Worm (Caenorhabditis elegans) whole organism, L3 larva: Measurements from ENCODE around the gene igeg-2.

Experiments used
- R02D3.7 ChIP-seq: fragments of 150-350 bp; optimal IDR thresholded peaks from 2 replicates; lab custom pipeline; 2014; ENCODE audit warnings: missing biosample characterization, missing genetic modification characterization
- ZK546.5 ChIP-seq: sonication (generic microtip); optimal IDR thresholded peaks from 2 replicates; lab custom pipeline; 2017; ENCODE audit warnings: missing biosample characterization, missing genetic modification characterization
- aly-2 ChIP-seq: fragments of 150-350 bp; optimal IDR thresholded peaks from 2 replicates; lab custom pipeline; 2014; ENCODE audit warnings: missing biosample characterization, missing genetic modification characterization
- ama-1 ChIP-seq: fragments of 150-350 bp; optimal IDR thresholded peaks from 2 replicates; lab custom pipeline; 2018
- ceh-28 ChIP-seq: fragments of 150-350 bp; optimal IDR thresholded peaks from 2 replicates; lab custom pipeline; 2014; ENCODE audit warnings: missing biosample characterization, missing genetic modification reagents, missing genetic modification characterization
- ceh-82 ChIP-seq: fragments of 150-350 bp; optimal IDR thresholded peaks from 2 replicates; lab custom pipeline; 2014; ENCODE audit warnings: missing biosample characterization, missing genetic modification characterization
- ceh-9 ChIP-seq: sonication (generic microtip); optimal IDR thresholded peaks from 2 replicates; lab custom pipeline; 2018; ENCODE audit warnings: missing biosample characterization, missing genetic modification characterization
- daf-12 ChIP-seq: fragments of 150-350 bp; optimal IDR thresholded peaks from 2 replicates; lab custom pipeline; 2014; ENCODE audit warnings: missing biosample characterization, missing genetic modification reagents, missing genetic modification characterization
- egl-27 ChIP-seq: sonication (generic microtip); optimal IDR thresholded peaks from 4 replicates; lab custom pipeline; 2017; ENCODE audit warnings: missing biosample characterization, missing genetic modification reagents, missing genetic modification characterization
- egl-5 ChIP-seq: fragments of 150-350 bp; optimal IDR thresholded peaks from 2 replicates; lab custom pipeline; 2017; ENCODE audit warnings: missing biosample characterization, missing genetic modification reagents, missing genetic modification characterization, inconsistent platforms
- elt-1 ChIP-seq: fragments of 150-350 bp; optimal IDR thresholded peaks from 2 replicates; lab custom pipeline; 2014; ENCODE audit warnings: missing biosample characterization, missing genetic modification characterization
- elt-2 ChIP-seq: sonication (generic microtip); optimal IDR thresholded peaks from 2 replicates; lab custom pipeline; 2016; ENCODE audit warnings: missing genetic modification reagents, mild to moderate bottlenecking, missing genetic modification characterization, missing compliant biosample characterization
- elt-3 ChIP-seq, 3 experiments: fragments of 150-350 bp in 1 of 3; sonication (generic microtip) in 2 of 3; optimal IDR thresholded peaks; 2 replicates in 2 of 3; 4 replicates in 1 of 3; lab custom pipeline; 2014 to 2017; ENCODE audit warnings: missing biosample characterization in 3 of 3, missing genetic modification characterization in 3 of 3
- eor-1 ChIP-seq, 2 experiments: fragments of 150-350 bp; optimal IDR thresholded peaks; 2 replicates each; lab custom pipeline; 2014 to 2018; ENCODE audit warnings: missing biosample characterization in 2 of 2, missing genetic modification characterization in 2 of 2
- fos-1 ChIP-seq: fragments of 150-350 bp; optimal IDR thresholded peaks from 2 replicates; lab custom pipeline; 2014; ENCODE audit warnings: missing biosample characterization, missing genetic modification characterization
- hmg-11 ChIP-seq: sonication (generic microtip); optimal IDR thresholded peaks from 2 replicates; lab custom pipeline; 2016; ENCODE audit warnings: missing genetic modification characterization, missing compliant biosample characterization
- jun-1 ChIP-seq: fragments of 150-350 bp; optimal IDR thresholded peaks from 2 replicates; lab custom pipeline; 2014; ENCODE audit warnings: missing biosample characterization, missing genetic modification reagents, missing genetic modification characterization
- lin-15B ChIP-seq: fragments of 150-350 bp; optimal IDR thresholded peaks from 2 replicates; lab custom pipeline; 2014; ENCODE audit warnings: missing biosample characterization, missing genetic modification characterization
- lin-39 ChIP-seq: fragments of 150-350 bp; optimal IDR thresholded peaks from 2 replicates; lab custom pipeline; 2018; ENCODE audit warnings: missing biosample characterization, missing genetic modification reagents, missing genetic modification characterization
- lsy-12 ChIP-seq: sonication (generic microtip); optimal IDR thresholded peaks from 2 replicates; lab custom pipeline; 2016; ENCODE audit warnings: mild to moderate bottlenecking, missing genetic modification characterization, missing compliant biosample characterization
- mdl-1 ChIP-seq: fragments of 150-350 bp; optimal IDR thresholded peaks from 2 replicates; lab custom pipeline; 2014; ENCODE audit warnings: missing biosample characterization, missing genetic modification characterization
- mml-1 ChIP-seq: fragments of 150-350 bp; sonication (generic microtip); optimal IDR thresholded peaks from 3 replicates; lab custom pipeline; 2014; ENCODE audit warnings: missing biosample characterization, missing genetic modification characterization
- nfya-1 ChIP-seq: sonication (generic microtip); optimal IDR thresholded peaks from 2 replicates; lab custom pipeline; 2017; ENCODE audit warnings: missing genetic modification characterization, mild to moderate bottlenecking, missing compliant biosample characterization, antibody characterized with exemption, moderate library complexity; ENCODE audit not compliant: insufficient read depth
- nhr-11 ChIP-seq: fragments of 150-350 bp; optimal IDR thresholded peaks from 2 replicates; lab custom pipeline; 2014; ENCODE audit warnings: missing biosample characterization, missing genetic modification characterization
- nhr-12 ChIP-seq: fragments of 150-350 bp; optimal IDR thresholded peaks from 2 replicates; lab custom pipeline; 2014; ENCODE audit warnings: missing biosample characterization, missing genetic modification characterization
- nhr-23 ChIP-seq: fragments of 150-350 bp; optimal IDR thresholded peaks from 2 replicates; lab custom pipeline; 2014; ENCODE audit warnings: missing biosample characterization, missing genetic modification reagents, missing genetic modification characterization
- nhr-25 ChIP-seq: sonication (generic microtip); optimal IDR thresholded peaks from 2 replicates; lab custom pipeline; 2017; ENCODE audit warnings: missing biosample characterization, missing genetic modification characterization
- nhr-43 ChIP-seq: sonication (generic microtip); optimal IDR thresholded peaks from 2 replicates; lab custom pipeline; 2016; ENCODE audit warnings: mild to moderate bottlenecking, missing genetic modification characterization, missing compliant biosample characterization; ENCODE audit not compliant: poor library complexity, severe bottlenecking
- nhr-76 ChIP-seq: fragments of 150-350 bp; sonication (generic microtip); optimal IDR thresholded peaks from 5 replicates; lab custom pipeline; 2014; ENCODE audit warnings: missing biosample characterization, missing genetic modification characterization
- nhr-77 ChIP-seq: fragments of 150-350 bp; optimal IDR thresholded peaks from 2 replicates; lab custom pipeline; 2014; ENCODE audit warnings: missing biosample characterization, missing genetic modification characterization
- pha-4 ChIP-seq: fragments of 150-350 bp; optimal IDR thresholded peaks from 2 replicates; lab custom pipeline; 2014; ENCODE audit warnings: missing biosample characterization, missing genetic modification reagents, missing genetic modification characterization
- pqm-1 ChIP-seq: fragments of 150-350 bp; optimal IDR thresholded peaks from 2 replicates; lab custom pipeline; 2017; ENCODE audit warnings: missing biosample characterization, missing genetic modification characterization, inconsistent platforms
- sea-2 ChIP-seq: fragments of 150-350 bp; sonication (generic microtip); optimal IDR thresholded peaks from 4 replicates; lab custom pipeline; 2014; ENCODE audit warnings: missing biosample characterization, missing genetic modification reagents, missing genetic modification characterization
- skn-1 ChIP-seq: fragments of 150-350 bp; optimal IDR thresholded peaks from 2 replicates; lab custom pipeline; 2014; ENCODE audit warnings: missing biosample characterization, missing genetic modification characterization
- unc-39 ChIP-seq: sonication (generic microtip); optimal IDR thresholded peaks from 4 replicates; lab custom pipeline; 2017; ENCODE audit warnings: missing biosample characterization, missing genetic modification characterization
- unc-62 ChIP-seq: fragments of 150-350 bp; sonication (generic microtip); optimal IDR thresholded peaks from 4 replicates; lab custom pipeline; 2014; ENCODE audit warnings: missing biosample characterization, missing genetic modification reagents, missing genetic modification characterization
- ztf-11 ChIP-seq: fragments of 150-350 bp; optimal IDR thresholded peaks from 2 replicates; lab custom pipeline; 2014; ENCODE audit warnings: missing biosample characterization, missing genetic modification characterization
- ztf-4 ChIP-seq: fragments of 150-350 bp; optimal IDR thresholded peaks from 2 replicates; lab custom pipeline; 2014; ENCODE audit warnings: missing biosample characterization, missing genetic modification characterization

igeg-2 gene

DNA sequence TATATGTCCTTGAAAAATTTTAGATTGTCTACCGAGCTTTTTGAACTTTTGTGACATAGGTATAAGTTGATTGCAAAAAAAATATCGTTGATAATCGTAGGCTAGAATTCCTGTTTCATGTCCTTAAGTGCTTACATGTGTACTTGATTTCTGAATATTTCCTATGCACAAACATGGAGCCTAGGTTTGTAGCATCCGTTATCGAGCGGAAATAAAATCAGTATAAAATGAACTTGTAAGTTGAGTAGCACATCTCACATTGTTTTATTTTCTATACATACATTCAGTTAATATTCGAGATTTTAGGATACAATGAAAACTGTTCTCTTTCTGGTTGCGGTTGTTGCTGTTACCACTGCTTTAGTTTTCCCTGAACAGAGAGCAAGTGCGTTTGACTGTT is 41.0 kb upstream of the igeg-2 start, which contains the start of gene spp-9:
spp-9 (plus strand) TSS at position 301 of the 400 bp plus-strand sequence.
- no peak for TF ChIP-seq elt-1 (tag; lab: Kevin White, UChicago)
- TF ChIP-seq ceh-9: no peak
- TF ChIP-seq mdl-1 (tag; lab: Kevin White, UChicago): no peak
- no peak for TF ChIP-seq ceh-28
- TF ChIP-seq nhr-43 (tag; lab: Kevin White, UChicago): no peak
- TF ChIP-seq R02D3.7 (tag; lab: Kevin White, UChicago): no peak
- no peak for TF ChIP-seq ztf-4 (tag; lab: Kevin White, UChicago)
- TF ChIP-seq sea-2 (GFP tag; lab: Kevin White, UChicago): no peak
- no peak for TF ChIP-seq ceh-82
- no peak for TF ChIP-seq ztf-11 (tag; lab: Kevin White, UChicago)

DNA sequence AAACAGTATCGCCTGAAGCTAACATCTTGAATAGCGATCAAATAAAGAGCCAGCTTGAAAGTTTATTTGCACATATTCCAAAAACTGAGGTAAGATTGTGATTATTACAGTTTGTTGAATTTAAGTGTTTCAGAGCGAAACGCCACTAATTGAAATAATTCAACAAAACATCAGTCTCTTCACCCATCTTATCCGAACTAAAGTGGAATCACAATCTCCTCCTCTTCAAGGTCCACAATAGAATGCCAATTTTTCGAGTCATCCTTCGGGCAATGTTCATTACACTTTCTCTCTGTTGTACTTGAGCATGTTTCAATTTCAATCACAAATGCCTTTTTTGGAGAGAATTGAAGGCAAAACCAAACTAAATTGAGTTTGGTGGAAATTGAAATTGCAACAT is 37.6 kb upstream of the igeg-2 start:
- TF ChIP-seq nhr-12 (tag; lab: Kevin White, UChicago) (no peak), nfya-1 (tag; lab: Kevin White, UChicago) (no peak), skn-1 (tag; lab: Kevin White, UChicago) (no peak), lin-39 (tag; lab: Kevin White, UChicago) (no peak), jun-1 (tag; lab: Kevin White, UChicago) (no peak), ztf-11 (tag; lab: Kevin White, UChicago) (no peak), lin-15B (tag; lab: Kevin White, UChicago) (no peak), unc-62 (GFP tag; lab: Kevin White, UChicago) (no peak), fos-1 (tag; lab: Kevin White, UChicago) (no peak), ztf-4 (tag; lab: Kevin White, UChicago) (no peak), aly-2 (tag; lab: Kevin White, UChicago) (no peak), ZK546.5 (tag; lab: Kevin White, UChicago) (no peak), hmg-11 (no peak), elt-2 (tag; lab: Kevin White, UChicago) (no peak), unc-39 (no peak)

DNA sequence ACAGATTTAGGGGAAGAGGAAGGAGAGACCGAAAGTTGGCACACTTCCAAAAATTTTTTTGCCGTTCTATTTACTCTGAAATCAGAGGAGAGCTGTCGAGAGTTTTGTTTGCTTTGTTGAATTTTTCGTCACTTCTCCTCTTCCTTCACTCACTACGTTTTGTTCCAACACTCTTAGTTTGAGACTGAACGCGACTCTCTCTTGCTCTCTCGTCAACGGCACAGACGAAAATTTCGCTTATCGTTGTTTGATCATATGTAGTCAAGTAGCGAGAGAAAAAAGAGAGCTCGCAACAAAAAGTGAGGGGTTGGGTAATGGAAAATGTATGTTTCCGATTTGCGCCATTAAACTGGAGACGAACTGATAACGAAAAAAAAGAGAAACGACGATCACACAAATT is 36.2 kb upstream of the igeg-2 start:
- TF ChIP-seq ceh-9 (no peak), lin-15B (tag; lab: Kevin White, UChicago) (no peak), skn-1 (tag; lab: Kevin White, UChicago) (no peak), egl-5 (tag; lab: Kevin White, UChicago) (no peak), eor-1 (tag; optimal IDR thresholded peaks at IDR 0.05; lab: Kevin White, UChicago) (no peak), unc-62 (GFP tag; lab: Kevin White, UChicago) (no peak), nhr-12 (tag; lab: Kevin White, UChicago) (no peak), unc-39 (no peak), ama-1 (lab: Kevin White, UChicago) (peak; percentile 7), lsy-12 (no peak), elt-1 (tag; lab: Kevin White, UChicago) (no peak), fos-1 (tag; lab: Kevin White, UChicago) (no peak), nhr-76 (no peak), pqm-1 (tag; lab: Kevin White, UChicago) (peak; percentile 81), elt-3 (tag; optimal IDR thresholded peaks at IDR 0.05; lab: Kevin White, UChicago) (peak in 1 of 3 experiments; percentile 17), pha-4 (tag; lab: Kevin White, UChicago) (peak; percentile 97), ztf-11 (tag; lab: Kevin White, UChicago) (no peak), hmg-11 (no peak), ceh-28 (no peak), R02D3.7 (tag; lab: Kevin White, UChicago) (no peak), egl-27 (tag; lab: Kevin White, UChicago) (no peak), nfya-1 (tag; lab: Kevin White, UChicago) (no peak), mml-1 (tag; lab: Kevin White, UChicago) (no peak), nhr-77 (tag; lab: Kevin White, UChicago) (no peak), mdl-1 (tag; lab: Kevin White, UChicago) (no peak), nhr-43 (tag; lab: Kevin White, UChicago) (no peak), nhr-11 (no peak), jun-1 (tag; lab: Kevin White, UChicago) (peak; percentile 63), daf-12 (no peak), ZK546.5 (tag; lab: Kevin White, UChicago) (no peak), ztf-4 (tag; lab: Kevin White, UChicago) (no peak), elt-2 (tag; lab: Kevin White, UChicago) (peak; percentile 93), nhr-25 (tag; lab: Kevin White, UChicago) (no peak), sea-2 (GFP tag; lab: Kevin White, UChicago) (no peak), nhr-23 (tag; lab: Kevin White, UChicago) (no peak), lin-39 (tag; lab: Kevin White, UChicago) (no peak)
